Worm (Caenorhabditis elegans) whole organism, early embryonic: ENCODE measurements around the gene F55B11.5.
"Not testable (repeated sequence)": the region's sequence is repeated elsewhere in the genome, so short reads cannot be mapped to it uniquely, and the experiment has no call there.

Experiments used
- B0310.2 ChIP-seq: sonication (generic microtip); optimal IDR thresholded peaks from 2 replicates; lab custom pipeline; 2016; ENCODE audit warnings: mild to moderate bottlenecking, missing genetic modification characterization, missing compliant biosample characterization
- F13C5.2 ChIP-seq: sonication (generic microtip); optimal IDR thresholded peaks from 2 replicates; lab custom pipeline; 2017; ENCODE audit warnings: mild to moderate bottlenecking, missing genetic modification characterization, inconsistent platforms, missing compliant biosample characterization
- aly-1 ChIP-seq: sonication (generic microtip); optimal IDR thresholded peaks from 2 replicates; lab custom pipeline; 2016; ENCODE audit warnings: missing genetic modification characterization, missing compliant biosample characterization
- ama-1 ChIP-seq: fragments of 150-350 bp; optimal IDR thresholded peaks from 2 replicates; lab custom pipeline; 2014
- ceh-13 ChIP-seq: fragments of 200-800 bp; sonication (Bioruptor generic); optimal IDR thresholded peaks from 2 replicates; lab custom pipeline; 2018; ENCODE audit warnings: mild to moderate bottlenecking, missing genetic modification characterization, missing compliant biosample characterization
- ceh-36 ChIP-seq: sonication (generic microtip); optimal IDR thresholded peaks from 2 replicates; lab custom pipeline; 2016; ENCODE audit warnings: missing genetic modification characterization, inconsistent platforms, missing compliant biosample characterization
- ets-7 ChIP-seq: sonication (generic microtip); optimal IDR thresholded peaks from 2 replicates; lab custom pipeline; 2016; ENCODE audit warnings: missing genotype, missing genetic modification characterization, missing compliant biosample characterization
- flt-1 ChIP-seq: fragments of 200-800 bp; sonication (Bioruptor generic); IDR thresholded peaks from 2 replicates; pipeline ENCODE4 v1.3.6; 2022; ENCODE audit warnings: missing genetic modification characterization, missing compliant biosample characterization
- hmbx-1 ChIP-seq: sonication (generic microtip); optimal IDR thresholded peaks from 2 replicates; lab custom pipeline; 2016; ENCODE audit warnings: mild to moderate bottlenecking, missing genetic modification characterization, missing compliant biosample characterization
- hmg-4 ChIP-seq: fragments of 200-800 bp; sonication (Bioruptor generic); optimal IDR thresholded peaks from 2 replicates; lab custom pipeline; 2018; ENCODE audit warnings: mild to moderate bottlenecking, missing genetic modification characterization, missing compliant biosample characterization
- hnd-1 ChIP-seq: sonication (generic microtip); optimal IDR thresholded peaks from 2 replicates; lab custom pipeline; 2016; ENCODE audit warnings: missing genetic modification characterization, missing compliant biosample characterization
- pes-1 ChIP-seq: fragments of 200-800 bp; sonication (Bioruptor generic); IDR thresholded peaks from 2 replicates; pipeline ENCODE4 v1.3.6; 2022; ENCODE audit warnings: missing genetic modification reagents, missing genetic modification characterization, missing compliant biosample characterization
- scrt-1 ChIP-seq: fragments of 200-800 bp; sonication (Bioruptor generic); IDR thresholded peaks from 2 replicates; pipeline ENCODE4 v1.3.6; 2022; ENCODE audit warnings: missing genetic modification characterization, missing compliant biosample characterization
- sea-1 ChIP-seq: fragments of 200-800 bp; sonication (Bioruptor generic); conservative IDR thresholded peaks from 2 replicates; pipeline ENCODE4 v1.3.6; 2022; ENCODE audit warnings: missing genetic modification characterization, missing compliant biosample characterization
- tbx-11 ChIP-seq: fragments of 200-800 bp; sonication (Bioruptor generic); IDR thresholded peaks from 2 replicates; pipeline ENCODE4 v1.3.6; 2022; ENCODE audit warnings: missing genetic modification characterization, missing compliant biosample characterization
- tbx-37 ChIP-seq: fragments of 200-800 bp; sonication (Bioruptor generic); conservative IDR thresholded peaks from 2 replicates; pipeline ENCODE4 v1.3.6; 2022; ENCODE audit warnings: missing genetic modification reagents, missing genetic modification characterization, missing compliant biosample characterization
- tra-4 ChIP-seq: sonication (generic microtip); optimal IDR thresholded peaks from 2 replicates; lab custom pipeline; 2017; ENCODE audit warnings: missing genetic modification characterization, missing compliant biosample characterization

Gene F55B11.5

DNA sequence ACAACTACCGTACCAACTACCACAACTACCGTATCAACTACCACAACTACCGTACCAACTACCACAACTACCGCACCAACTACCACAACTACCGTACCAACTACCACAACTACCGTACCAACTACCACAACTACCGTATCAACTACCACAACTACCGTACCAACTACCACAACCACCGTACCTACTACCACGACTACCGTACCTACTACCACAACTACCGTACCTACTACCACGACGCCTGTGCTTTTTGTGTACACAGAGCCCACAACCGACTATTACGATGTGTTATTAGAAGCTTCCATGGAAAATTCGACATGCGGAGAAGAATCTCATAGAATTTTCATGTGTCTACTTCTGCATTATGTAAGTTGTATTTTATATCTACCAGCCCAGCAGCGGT, at the start of gene F55B11.5:
F55B11.5 (plus strand) TSS at position 301 of the 400 bp plus-strand sequence.
- TF ChIP-seq B0310.2 (tag; lab: Kevin White, UChicago); ceh-13 (GFP tag; lab: Kevin White, UChicago); ceh-36 (tag; lab: Kevin White, UChicago): not testable (repeated sequence)

DNA sequence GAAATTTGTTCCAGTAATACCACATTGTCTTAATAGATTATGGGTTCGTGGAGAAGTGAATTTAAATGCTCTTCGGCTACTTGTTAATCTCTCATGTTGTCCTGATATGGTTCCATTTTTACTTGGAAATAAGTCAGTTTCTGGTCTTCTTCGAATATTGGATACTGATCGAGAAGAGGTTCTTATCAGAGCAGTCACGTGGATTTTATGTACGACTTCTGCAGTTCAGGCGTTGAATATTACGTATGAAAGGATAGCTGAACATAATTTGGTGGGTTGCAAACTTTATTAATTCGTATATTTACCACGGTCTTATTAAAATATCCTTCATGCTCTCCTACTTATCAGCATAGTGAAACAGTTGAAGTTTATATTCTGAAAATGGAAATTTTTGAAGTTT, 49.6 kb upstream of the F55B11.5 start:
- TF ChIP-seq hmbx-1 (tag; lab: Kevin White, UChicago) (no peak), B0310.2 (tag; lab: Kevin White, UChicago) (no peak), tbx-11 (GFP tag; lab: Robert Waterston, UW) (no peak), hmg-4 (no peak), tbx-37 (GFP tag; lab: Robert Waterston, UW) (no peak), pes-1 (GFP tag; lab: Robert Waterston, UW) (no peak), scrt-1 (GFP tag; lab: Robert Waterston, UW) (no peak)

- TF ChIP-seq aly-1 (tag; lab: Kevin White, UChicago) (no peak), tbx-37 (GFP tag; lab: Robert Waterston, UW) (no peak), pes-1 (GFP tag; lab: Robert Waterston, UW) (no peak), ama-1 (lab: Kevin White, UChicago) (no peak), scrt-1 (GFP tag; lab: Robert Waterston, UW) (no peak), tbx-11 (GFP tag; lab: Robert Waterston, UW) (no peak), ceh-13 (GFP tag; lab: Kevin White, UChicago) (no peak), ets-7 (tag; lab: Kevin White, UChicago) (no peak), F13C5.2 (tag; lab: Kevin White, UChicago) (no peak), hmg-4 (no peak)
Measured at ce11 chrIV:14379191-14379590, 48.3 kb upstream of the F55B11.5 start.

DNA sequence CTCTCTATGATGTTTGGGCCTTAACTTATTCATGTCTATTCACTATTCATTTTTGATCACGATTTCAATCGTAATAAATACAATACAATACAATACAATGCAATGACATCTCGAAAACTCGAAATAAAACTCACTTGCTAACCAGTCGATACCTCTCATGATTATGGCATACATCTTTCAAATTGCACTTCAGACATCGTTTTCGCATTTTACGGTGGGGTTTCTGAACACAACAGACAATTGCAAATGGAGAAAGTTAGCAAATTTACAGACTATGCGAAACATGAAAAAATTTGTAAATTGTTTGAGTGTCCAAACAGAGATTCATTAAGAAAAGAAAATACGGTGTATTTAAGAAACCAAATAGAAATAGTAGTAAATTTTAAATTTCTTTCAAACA, 44.0 kb upstream of the F55B11.5 start, which contains the start of gene paqr-3:
paqr-3 (minus strand) TSS at position 210 of the 400 bp plus-strand sequence.
- TF ChIP-seq tbx-37 (GFP tag; lab: Robert Waterston, UW) = no peak
- TF ChIP-seq aly-1 (tag; lab: Kevin White, UChicago) = no peak
- no peak for TF ChIP-seq tbx-11 (GFP tag; lab: Robert Waterston, UW)
- TF ChIP-seq B0310.2 (tag; lab: Kevin White, UChicago) = no peak
- no peak for TF ChIP-seq tra-4 (tag; lab: Kevin White, UChicago)
- no peak for TF ChIP-seq sea-1
- TF ChIP-seq F13C5.2 (tag; lab: Kevin White, UChicago) = no peak
- TF ChIP-seq ceh-36 (tag; lab: Kevin White, UChicago) = no peak
- no peak for TF ChIP-seq scrt-1 (GFP tag; lab: Robert Waterston, UW)
- TF ChIP-seq hmg-4 = no peak
- TF ChIP-seq flt-1 (GFP tag; lab: Robert Waterston, UW) = no peak
- no peak for TF ChIP-seq ceh-13 (GFP tag; lab: Kevin White, UChicago)

DNA sequence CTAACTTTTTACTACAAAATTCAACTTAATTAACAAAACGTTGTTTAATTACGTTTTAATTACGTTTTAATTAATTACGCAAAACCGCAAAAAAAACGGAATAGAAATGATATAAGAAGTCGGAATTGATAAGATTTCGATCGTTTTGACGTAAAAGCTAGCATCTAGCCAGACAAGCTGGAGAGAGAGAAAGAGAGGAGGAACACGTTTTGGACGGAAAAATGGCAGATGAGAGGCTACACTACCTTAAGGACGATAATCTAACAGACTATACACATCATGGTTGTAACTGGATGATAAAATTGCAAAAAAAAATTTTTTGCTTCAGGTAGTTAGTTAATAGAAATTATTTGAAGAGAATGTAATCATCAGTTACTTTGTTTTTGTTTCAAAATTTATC, 43.3 kb upstream of the F55B11.5 start:
- no peak for TF ChIP-seq F13C5.2 (tag; lab: Kevin White, UChicago)
- no peak for TF ChIP-seq tra-4 (tag; lab: Kevin White, UChicago)
- TF ChIP-seq aly-1 (tag; lab: Kevin White, UChicago) = no peak
- TF ChIP-seq tbx-37 (GFP tag; lab: Robert Waterston, UW) = no peak
- no peak for TF ChIP-seq ets-7 (tag; lab: Kevin White, UChicago)
- TF ChIP-seq pes-1 (GFP tag; lab: Robert Waterston, UW) = no peak
- no peak for TF ChIP-seq scrt-1 (GFP tag; lab: Robert Waterston, UW)

DNA sequence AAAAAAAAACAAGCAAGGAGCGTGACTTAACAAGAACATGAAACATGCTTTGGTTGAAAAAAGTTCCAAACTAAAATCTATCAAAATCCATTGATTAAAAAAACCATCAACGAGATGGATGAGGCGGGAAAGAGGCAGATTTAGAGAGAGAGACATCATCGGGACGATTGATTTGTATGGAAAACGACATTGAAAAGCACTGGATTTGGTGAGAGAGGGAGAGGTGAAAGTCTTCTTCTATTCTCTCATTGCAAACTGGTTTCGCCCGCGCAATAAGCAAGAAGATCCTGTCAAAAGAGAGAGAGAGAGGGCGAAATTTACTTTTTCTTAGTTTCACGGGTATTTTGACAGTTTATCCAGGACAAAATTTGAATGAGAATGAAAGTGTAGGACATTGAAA, 42.4 kb upstream of the F55B11.5 start:
- TF ChIP-seq ceh-13 (GFP tag; lab: Kevin White, UChicago) = no peak
- no peak for TF ChIP-seq ceh-36 (tag; lab: Kevin White, UChicago)
- TF ChIP-seq F13C5.2 (tag; lab: Kevin White, UChicago) = no peak
- no peak for TF ChIP-seq hnd-1
- no peak for TF ChIP-seq sea-1
- TF ChIP-seq tbx-11 (GFP tag; lab: Robert Waterston, UW) = no peak
- no peak for TF ChIP-seq flt-1 (GFP tag; lab: Robert Waterston, UW)
- no peak for TF ChIP-seq scrt-1 (GFP tag; lab: Robert Waterston, UW)
- no peak for TF ChIP-seq hmg-4
- no peak for TF ChIP-seq B0310.2 (tag; lab: Kevin White, UChicago)
- no peak for TF ChIP-seq ets-7 (tag; lab: Kevin White, UChicago)
- TF ChIP-seq ama-1 (lab: Kevin White, UChicago) = no peak
- TF ChIP-seq tbx-37 (GFP tag; lab: Robert Waterston, UW) = no peak
- no peak for TF ChIP-seq hmbx-1 (tag; lab: Kevin White, UChicago)
- TF ChIP-seq pes-1 (GFP tag; lab: Robert Waterston, UW) = no peak
- no peak for TF ChIP-seq tra-4 (tag; lab: Kevin White, UChicago)

ce11 chrIV:14387766-14388553, 39.5 kb upstream of the F55B11.5 start:
- TF ChIP-seq ets-7 (tag; lab: Kevin White, UChicago) (no peak), tra-4 (tag; lab: Kevin White, UChicago) (no peak), hnd-1 (no peak), scrt-1 (GFP tag; lab: Robert Waterston, UW) (no peak), ceh-36 (tag; lab: Kevin White, UChicago) (no peak), hmg-4 (no peak), tbx-37 (GFP tag; lab: Robert Waterston, UW) (no peak), ceh-13 (GFP tag; lab: Kevin White, UChicago) (no peak), flt-1 (GFP tag; lab: Robert Waterston, UW) (no peak), aly-1 (tag; lab: Kevin White, UChicago) (no peak), F13C5.2 (tag; lab: Kevin White, UChicago) (no peak), B0310.2 (tag; lab: Kevin White, UChicago) (no peak), tbx-11 (GFP tag; lab: Robert Waterston, UW) (no peak)
